Fruit fly (Drosophila melanogaster): ENCODE data around the gene CG14810.

dm6 chrX:1846386-1846785 is 26.2 kb upstream of the CG14810 start:
- TF ChIP-seq CG8478 (optimal IDR thresholded peaks at IDR 0.05) (no peak), EcR (GFP tag; optimal IDR thresholded peaks at IDR 0.05) (no peak), pan (optimal IDR thresholded peaks at IDR 0.05) (no peak), Dll (optimal IDR thresholded peaks at IDR 0.05) (no peak), psq (optimal IDR thresholded peaks at IDR 0.05) (no peak), usp (GFP tag; optimal IDR thresholded peaks at IDR 0.05) (no peak)

Measured in whole organism.